Fruit fly (Drosophila melanogaster): Measurements from ENCODE around the gene CG32022.

Gene CG32022

DNA sequence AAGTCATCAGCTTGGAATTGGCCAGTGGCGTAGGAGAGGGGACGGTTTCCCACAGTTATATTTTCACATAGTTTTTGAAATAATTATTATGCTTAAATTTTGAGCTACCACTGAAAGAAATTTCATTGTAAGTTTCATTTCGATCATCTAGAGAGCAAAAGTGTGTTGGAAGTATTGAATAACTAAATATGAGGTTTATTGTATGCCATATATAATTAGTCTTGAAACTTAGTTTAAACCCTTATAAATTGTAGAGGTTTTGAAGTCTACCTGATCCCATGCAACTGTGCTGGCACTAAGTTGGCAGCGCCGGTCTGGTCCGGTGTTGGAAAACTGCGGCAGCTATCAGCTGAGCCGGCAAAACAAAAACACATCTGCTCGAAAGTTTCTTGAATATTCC, at the start of gene CG32022, which contains the start of gene CG6511 (continued):
- TF ChIP-seq CG34376 (GFP tag; optimal IDR thresholded peaks at IDR 0.05), result peak; percentile 97
- peak; percentile 60 for TF ChIP-seq crol (GFP tag; IDR thresholded peaks at IDR 0.05)
- TF ChIP-seq otp (GFP tag; IDR thresholded peaks at IDR 0.05), result peak; percentile 84
- TF ChIP-seq tap (tag; optimal IDR thresholded peaks at IDR 0.05), result peak; percentile 94
- peak; percentile 94 for TF ChIP-seq crc (GFP tag; optimal IDR thresholded peaks at IDR 0.05)
- TF ChIP-seq CG4854 (GFP tag; optimal IDR thresholded peaks at IDR 0.05), result peak; percentile 95
- TF ChIP-seq CG18011 (GFP tag; optimal IDR thresholded peaks at IDR 0.05), result peak; percentile 86
- no peak for TF ChIP-seq sc (optimal IDR thresholded peaks at IDR 0.05)
- peak; percentile 93 for TF ChIP-seq sc (GFP tag; optimal IDR thresholded peaks at IDR 0.05)
- no peak for TF ChIP-seq usp (GFP tag; optimal IDR thresholded peaks at IDR 0.05)
- TF ChIP-seq Lpt (GFP tag; optimal IDR thresholded peaks at IDR 0.05), result no peak
- peak; percentile 94 for TF ChIP-seq CG12299 (tag; optimal IDR thresholded peaks at IDR 0.05)
- peak; percentile 94 for TF ChIP-seq CG18476 (GFP tag; optimal IDR thresholded peaks at IDR 0.05)
- TF ChIP-seq CG2712 (tag; optimal IDR thresholded peaks at IDR 0.05), result peak; percentile 97
- no peak; the same call in 2 of the 3 replicates for TF ChIP-seq knrl (GFP tag; IDR thresholded peaks at IDR 0.05; ENCODE audit: partially characterized antibody)
- TF ChIP-seq CG12744 (GFP tag; optimal IDR thresholded peaks at IDR 0.05), result peak; percentile 96
- peak; percentile 98 for TF ChIP-seq klu (GFP tag; IDR thresholded peaks at IDR 0.05)
- TF ChIP-seq CG15696 (tag; optimal IDR thresholded peaks at IDR 0.05), result peak; percentile 98
- TF ChIP-seq ara (GFP tag; IDR thresholded peaks at IDR 0.05), result peak; percentile 90
- TF ChIP-seq wdn (GFP tag; IDR thresholded peaks at IDR 0.05), result peak; percentile 93
- peak; percentile 98 for TF ChIP-seq ind (GFP tag; optimal IDR thresholded peaks at IDR 0.05)
- TF ChIP-seq Dref (GFP tag; IDR thresholded peaks at IDR 0.05), result peak; percentile 41
- TF ChIP-seq chif (GFP tag; optimal IDR thresholded peaks at IDR 0.05), result peak; percentile 98
- peak; percentile 69 for TF ChIP-seq zf30C (GFP tag; optimal IDR thresholded peaks at IDR 0.05)
- TF ChIP-seq CG12236 (GFP tag; optimal IDR thresholded peaks at IDR 0.05), result peak; percentile 94
- TF ChIP-seq Sox102F (GFP tag; optimal IDR thresholded peaks at IDR 0.05), result peak; percentile 95
- peak; percentile 94 for TF ChIP-seq MBD-R2 (GFP tag; IDR thresholded peaks at IDR 0.05)
- TF ChIP-seq corto (GFP tag; optimal IDR thresholded peaks at IDR 0.05), result peak; percentile 75
- no peak for TF ChIP-seq abd-A (tag; optimal IDR thresholded peaks at IDR 0.05)
- TF ChIP-seq hth (optimal IDR thresholded peaks at IDR 0.05), result no peak
- peak; percentile 99 for TF ChIP-seq shn (GFP tag; optimal IDR thresholded peaks at IDR 0.05)
- peak; percentile 89 for TF ChIP-seq kah (GFP tag; optimal IDR thresholded peaks at IDR 0.05)
- peak; percentile 96 for TF ChIP-seq dmrt11E (tag; optimal IDR thresholded peaks at IDR 0.05)
- peak; percentile 95 for TF ChIP-seq CG11456 (GFP tag; IDR thresholded peaks at IDR 0.05)
- TF ChIP-seq CTCF (GFP tag; optimal IDR thresholded peaks at IDR 0.05), result peak; percentile 50
- TF ChIP-seq hbn (GFP tag; IDR thresholded peaks at IDR 0.05; ENCODE audit: partially characterized antibody), result no peak
- peak; percentile 91 for TF ChIP-seq Poxn (GFP tag; IDR thresholded peaks at IDR 0.05)
- no peak for TF ChIP-seq h (optimal IDR thresholded peaks at IDR 0.05)
- peak; percentile 96 for TF ChIP-seq Side (GFP tag; optimal IDR thresholded peaks at IDR 0.05)
- peak; percentile 92 for TF ChIP-seq Oaz (GFP tag; IDR thresholded peaks at IDR 0.05)
- peak; percentile 89 for TF ChIP-seq GATAe (GFP tag; conservative IDR thresholded peaks at IDR 0.05)
- peak; percentile 97; the same call in 2 of the 3 replicates for TF ChIP-seq CG11093 (GFP tag; IDR thresholded peaks at IDR 0.05)
- peak; percentile 97 for TF ChIP-seq CG16863 (GFP tag; optimal IDR thresholded peaks at IDR 0.05)
- peak; percentile 88 for TF ChIP-seq tup (GFP tag; optimal IDR thresholded peaks at IDR 0.05)
- TF ChIP-seq Drgx (GFP tag; IDR thresholded peaks at IDR 0.05), result peak; percentile 96
- TF ChIP-seq yki (optimal IDR thresholded peaks at IDR 0.05), result no peak
- peak; percentile 91 for TF ChIP-seq B-H1 (GFP tag; IDR thresholded peaks at IDR 0.05)
- peak; percentile 96 for TF ChIP-seq Dek (tag; optimal IDR thresholded peaks at IDR 0.05)
- peak; percentile 95 for TF ChIP-seq trh (GFP tag; optimal IDR thresholded peaks at IDR 0.05)
- TF ChIP-seq bab2 (GFP tag; optimal IDR thresholded peaks at IDR 0.05), result peak; percentile 99
- peak; percentile 93 for TF ChIP-seq CG6765 (GFP tag; optimal IDR thresholded peaks at IDR 0.05)
- TF ChIP-seq CG4820 (GFP tag; optimal IDR thresholded peaks at IDR 0.05), result peak; percentile 97
- no peak for TF ChIP-seq bbx (GFP tag; IDR thresholded peaks at IDR 0.05; ENCODE audit: partially characterized antibody)
- TF ChIP-seq dm (GFP tag; optimal IDR thresholded peaks at IDR 0.05), result peak; percentile 91
